In genomic region chrII:14091182-14091581, ce11 we compare ENCODE assay signal across 2 worm cellular contexts.
TF ChIP-seq lines count a peak whose summit lies in the region.

No protein-coding gene starts in this region.

TF ChIP-seq in whole organism, L4 larva, 104 proteins besides CTCF, POLR2A, EP300 and RAD21:
- TF ChIP-seq ceh-62 (tag; optimal IDR thresholded peaks at IDR 0.05; lab: Kevin White, UChicago) = no peak
- TF ChIP-seq egl-43 (GFP tag; IDR thresholded peaks at IDR 0.05; lab: Robert Waterston, UW) = 0 out of 2 replicates have a peak, but pooled peaks have one; percentile 25
- no peak for TF ChIP-seq ceh-44 (GFP tag; IDR thresholded peaks at IDR 0.05; lab: Robert Waterston, UW)
- peak; percentile 96 for TF ChIP-seq set-16 (GFP tag; IDR thresholded peaks at IDR 0.05; lab: Robert Waterston, UW)
TF ChIP-seq in whole organism, L4 larva: peak in this region for 2.

TF ChIP-seq in whole organism, young adult, 124 proteins besides CTCF, POLR2A, EP300 and RAD21:
- TF ChIP-seq egrh-3 (GFP tag; IDR thresholded peaks at IDR 0.05; lab: Robert Waterston, UW) (peak; percentile 89), pha-4 (tag; optimal IDR thresholded peaks at IDR 0.05; lab: Kevin White, UChicago) (no peak), atf-7 (tag; optimal IDR thresholded peaks at IDR 0.05; lab: Kevin White, UChicago) (no peak), F37B4.10 (GFP tag; IDR thresholded peaks at IDR 0.05; lab: Robert Waterston, UW) (0 out of 2 replicates have a peak, but pooled peaks have one; percentile 39), zfh-2 (GFP tag; conservative IDR thresholded peaks at IDR 0.05; lab: Robert Waterston, UW) (peak; percentile 87)
